Worm (Caenorhabditis elegans) whole organism, young adult: ENCODE measurements around the gene C25F6.6.
A peak's percentile ranks its signal among the peaks of the same experiment; 100 is the strongest.

ENCODE experiments used
- B0019.2 ChIP-seq: fragments of 200-800 bp; sonication (Bioruptor generic); conservative IDR thresholded peaks from 2 replicates; pipeline ENCODE4 v1.3.6; 2022; ENCODE audit warnings: missing genetic modification reagents, missing genetic modification characterization, missing compliant biosample characterization
- B0261.1 ChIP-seq: sonication (generic microtip); optimal IDR thresholded peaks from 2 replicates; lab custom pipeline; 2016; ENCODE audit warnings: mild to moderate bottlenecking, missing genetic modification characterization, moderate library complexity, missing compliant biosample characterization
- B0336.3 ChIP-seq: fragments of 200-800 bp; sonication (Bioruptor generic); IDR thresholded peaks from 2 replicates; pipeline ENCODE4 v1.3.6; 2022; ENCODE audit warnings: missing genetic modification characterization, missing compliant biosample characterization
- F23B12.7 ChIP-seq: sonication (generic microtip); optimal IDR thresholded peaks from 2 replicates; lab custom pipeline; 2017; ENCODE audit warnings: missing genetic modification characterization, mild to moderate bottlenecking, missing compliant biosample characterization, antibody characterized with exemption, moderate library complexity; ENCODE audit not compliant: insufficient read depth
- F55B11.4 ChIP-seq: sonication (generic microtip); optimal IDR thresholded peaks from 2 replicates; lab custom pipeline; 2016; ENCODE audit warnings: missing compliant biosample characterization, missing genetic modification characterization, borderline replicate concordance; ENCODE audit not compliant: insufficient read depth
- F57A8.1 ChIP-seq: fragments of 200-800 bp; sonication (Bioruptor generic); optimal IDR thresholded peaks from 2 replicates; lab custom pipeline; 2018; ENCODE audit warnings: mild to moderate bottlenecking, missing genetic modification characterization, moderate library complexity, missing compliant biosample characterization
- F57C9.4 ChIP-seq: sonication (generic microtip); optimal IDR thresholded peaks from 2 replicates; lab custom pipeline; 2017; ENCODE audit warnings: mild to moderate bottlenecking, missing genetic modification characterization, missing compliant biosample characterization
- T26A5.8 ChIP-seq: sonication (generic microtip); optimal IDR thresholded peaks from 2 replicates; lab custom pipeline; 2016; ENCODE audit warnings: missing genetic modification characterization, missing compliant biosample characterization
- Y95B8A.8 ChIP-seq: fragments of 200-800 bp; sonication (Bioruptor generic); IDR thresholded peaks from 2 replicates; pipeline ENCODE4 v1.3.6; 2022; ENCODE audit warnings: missing genetic modification reagents, missing genetic modification characterization, missing compliant biosample characterization
- ZK185.1 ChIP-seq: sonication (generic microtip); optimal IDR thresholded peaks from 2 replicates; lab custom pipeline; 2016; ENCODE audit warnings: mild to moderate bottlenecking, missing genetic modification characterization, missing compliant biosample characterization; ENCODE audit not compliant: poor library complexity, severe bottlenecking
- aptf-3 ChIP-seq: fragments of 200-800 bp; sonication (Bioruptor generic); IDR thresholded peaks from 2 replicates; pipeline ENCODE4 v1.3.6; 2022; ENCODE audit warnings: missing genetic modification characterization, missing compliant biosample characterization
- cebp-2 ChIP-seq: fragments of 200-800 bp; sonication (Bioruptor generic); IDR thresholded peaks from 2 replicates; pipeline ENCODE4 v1.3.6; 2022; ENCODE audit warnings: missing genetic modification characterization, missing compliant biosample characterization
- ceh-58 ChIP-seq: fragments of 200-800 bp; sonication (Bioruptor generic); IDR thresholded peaks from 2 replicates; pipeline ENCODE4 v1.3.6; 2022; ENCODE audit warnings: missing genetic modification characterization, missing compliant biosample characterization
- ceh-79 ChIP-seq: sonication (generic microtip); optimal IDR thresholded peaks from 2 replicates; lab custom pipeline; 2017; ENCODE audit warnings: mild to moderate bottlenecking, missing genetic modification characterization, missing compliant biosample characterization
- chd-7 ChIP-seq: sonication (generic microtip); optimal IDR thresholded peaks from 2 replicates; lab custom pipeline; 2016; ENCODE audit warnings: mild to moderate bottlenecking, missing genetic modification characterization, moderate library complexity, missing compliant biosample characterization
- dox-1 ChIP-seq: fragments of 200-800 bp; sonication (Bioruptor generic); IDR thresholded peaks from 2 replicates; pipeline ENCODE4 v1.3.6; 2022; ENCODE audit warnings: missing genetic modification reagents, missing genetic modification characterization, missing compliant biosample characterization
- dpl-1 ChIP-seq: fragments of 150-350 bp; optimal IDR thresholded peaks from 2 replicates; lab custom pipeline; 2014; ENCODE audit warnings: missing biosample characterization, missing genetic modification reagents, missing genetic modification characterization
- ekl-4 ChIP-seq: fragments of 200-800 bp; sonication (Bioruptor generic); IDR thresholded peaks from 2 replicates; pipeline ENCODE4 v1.3.6; 2022; ENCODE audit warnings: missing genetic modification reagents, missing genetic modification characterization, missing compliant biosample characterization
- gei-17 ChIP-seq: fragments of 200-800 bp; sonication (Bioruptor generic); optimal IDR thresholded peaks from 2 replicates; lab custom pipeline; 2018; ENCODE audit warnings: mild to moderate bottlenecking, missing genetic modification characterization, missing compliant biosample characterization
- him-1 ChIP-seq: sonication (generic microtip); optimal IDR thresholded peaks from 2 replicates; lab custom pipeline; 2016; ENCODE audit warnings: missing genotype, missing genetic modification reagents, missing genetic modification characterization, missing compliant biosample characterization
- hlh-12 ChIP-seq: sonication (generic microtip); optimal IDR thresholded peaks from 2 replicates; lab custom pipeline; 2016; ENCODE audit warnings: missing genetic modification characterization, missing compliant biosample characterization
- hlh-26 ChIP-seq: fragments of 200-800 bp; sonication (Bioruptor generic); conservative IDR thresholded peaks from 2 replicates; pipeline ENCODE4 v1.3.6; 2022; ENCODE audit warnings: missing genetic modification reagents, missing genetic modification characterization, missing compliant biosample characterization
- hmg-1.2 ChIP-seq: fragments of 200-800 bp; sonication (Bioruptor generic); IDR thresholded peaks from 2 replicates; pipeline ENCODE4 v1.3.6; 2022; ENCODE audit warnings: missing genetic modification reagents, missing genetic modification characterization, missing compliant biosample characterization
- hrde-1 ChIP-seq: sonication (generic microtip); optimal IDR thresholded peaks from 2 replicates; lab custom pipeline; 2016; ENCODE audit warnings: missing genetic modification characterization, mild to moderate bottlenecking, missing compliant biosample characterization, moderate library complexity, missing genotype, missing genetic modification reagents, borderline replicate concordance
- let-526 ChIP-seq: fragments of 200-800 bp; sonication (Bioruptor generic); IDR thresholded peaks from 2 replicates; pipeline ENCODE4 v1.3.6; 2022; ENCODE audit warnings: missing genetic modification reagents, missing genetic modification characterization, missing compliant biosample characterization
- lin-35 ChIP-seq, 3 experiments: fragments of 150-350 bp in 2 of 3; sonication (generic microtip) in 1 of 3; optimal IDR thresholded peaks; 2 replicates each; lab custom pipeline; 2014 to 2018; ENCODE audit warnings: missing biosample characterization in 3 of 3, missing genetic modification characterization in 3 of 3, missing genetic modification reagents in 3 of 3
- lsl-1 ChIP-seq: fragments of 200-800 bp; sonication (Bioruptor generic); optimal IDR thresholded peaks from 2 replicates; lab custom pipeline; 2018; ENCODE audit warnings: mild to moderate bottlenecking, missing genetic modification characterization, moderate library complexity, missing compliant biosample characterization
- lsy-27 ChIP-seq: sonication (generic microtip); optimal IDR thresholded peaks from 2 replicates; lab custom pipeline; 2017; ENCODE audit warnings: missing genetic modification characterization, mild to moderate bottlenecking, missing compliant biosample characterization, antibody characterized with exemption, missing genotype, borderline replicate concordance; ENCODE audit not compliant: insufficient read depth
- mel-28 ChIP-seq: sonication (generic microtip); optimal IDR thresholded peaks from 2 replicates; lab custom pipeline; 2016; ENCODE audit warnings: borderline replicate concordance, mild to moderate bottlenecking, missing genetic modification characterization, missing compliant biosample characterization
- nfya-2 ChIP-seq: fragments of 200-800 bp; sonication (Bioruptor generic); IDR thresholded peaks from 2 replicates; pipeline ENCODE4 v1.3.6; 2022; ENCODE audit warnings: missing genetic modification reagents, missing genetic modification characterization, missing compliant biosample characterization
- nhr-120 ChIP-seq: fragments of 200-800 bp; sonication (Bioruptor generic); IDR thresholded peaks from 2 replicates; pipeline ENCODE4 v1.3.6; 2022; ENCODE audit warnings: missing genetic modification characterization, missing compliant biosample characterization
- nhr-27 ChIP-seq: fragments of 200-800 bp; sonication (Bioruptor generic); optimal IDR thresholded peaks from 2 replicates; lab custom pipeline; 2018; ENCODE audit warnings: mild to moderate bottlenecking, missing genetic modification characterization, moderate library complexity, missing compliant biosample characterization
- nhr-90 ChIP-seq: sonication (generic microtip); optimal IDR thresholded peaks from 2 replicates; lab custom pipeline; 2016; ENCODE audit warnings: missing genotype, mild to moderate bottlenecking, missing genetic modification characterization, missing compliant biosample characterization
- pha-4 ChIP-seq: fragments of 150-350 bp; sonication (generic microtip); optimal IDR thresholded peaks from 2 replicates; lab custom pipeline; 2014; ENCODE audit warnings: missing biosample characterization, missing genetic modification reagents, missing genetic modification characterization
- repo-1 ChIP-seq: sonication (generic microtip); optimal IDR thresholded peaks from 2 replicates; lab custom pipeline; 2017; ENCODE audit warnings: mild to moderate bottlenecking, missing genetic modification characterization, missing compliant biosample characterization
- sea-2 ChIP-seq: fragments of 200-800 bp; sonication (Bioruptor generic); IDR thresholded peaks from 2 replicates; pipeline ENCODE4 v1.3.6; 2022; ENCODE audit warnings: missing genetic modification characterization, missing compliant biosample characterization
- snpc-1.3 ChIP-seq: sonication (generic microtip); optimal IDR thresholded peaks from 2 replicates; lab custom pipeline; 2017; ENCODE audit warnings: missing genetic modification characterization, mild to moderate bottlenecking, missing compliant biosample characterization, antibody characterized with exemption, moderate library complexity, missing genotype, missing genetic modification reagents; ENCODE audit not compliant: insufficient read depth
- tbx-9 ChIP-seq: sonication (generic microtip); optimal IDR thresholded peaks from 2 replicates; lab custom pipeline; 2016; ENCODE audit warnings: borderline replicate concordance, missing genetic modification characterization, inconsistent platforms, missing compliant biosample characterization
- tlf-1 ChIP-seq: fragments of 200-800 bp; sonication (Bioruptor generic); optimal IDR thresholded peaks from 2 replicates; lab custom pipeline; 2018; ENCODE audit warnings: mild to moderate bottlenecking, missing genetic modification characterization, missing compliant biosample characterization
- unc-130 ChIP-seq: sonication (generic microtip); optimal IDR thresholded peaks from 2 replicates; lab custom pipeline; 2016; ENCODE audit warnings: missing genetic modification reagents, missing genetic modification characterization, missing compliant biosample characterization
- zfh-2 ChIP-seq: fragments of 200-800 bp; sonication (Bioruptor generic); conservative IDR thresholded peaks from 2 replicates; pipeline ENCODE4 v1.3.6; 2022; ENCODE audit warnings: missing genetic modification reagents, missing genetic modification characterization, missing compliant biosample characterization
- zim-3 ChIP-seq: sonication (generic microtip); optimal IDR thresholded peaks from 2 replicates; lab custom pipeline; 2017; ENCODE audit warnings: mild to moderate bottlenecking, missing genetic modification characterization, moderate library complexity, missing compliant biosample characterization
- ztf-18 ChIP-seq: sonication (generic microtip); optimal IDR thresholded peaks from 2 replicates; lab custom pipeline; 2016; ENCODE audit warnings: missing genotype, mild to moderate bottlenecking, missing genetic modification characterization, missing compliant biosample characterization
- ztf-6 ChIP-seq: fragments of 200-800 bp; sonication (Bioruptor generic); IDR thresholded peaks from 2 replicates; pipeline ENCODE4 v1.3.6; 2022; ENCODE audit warnings: missing genetic modification reagents, missing genetic modification characterization, missing compliant biosample characterization

Gene C25F6.6

DNA sequence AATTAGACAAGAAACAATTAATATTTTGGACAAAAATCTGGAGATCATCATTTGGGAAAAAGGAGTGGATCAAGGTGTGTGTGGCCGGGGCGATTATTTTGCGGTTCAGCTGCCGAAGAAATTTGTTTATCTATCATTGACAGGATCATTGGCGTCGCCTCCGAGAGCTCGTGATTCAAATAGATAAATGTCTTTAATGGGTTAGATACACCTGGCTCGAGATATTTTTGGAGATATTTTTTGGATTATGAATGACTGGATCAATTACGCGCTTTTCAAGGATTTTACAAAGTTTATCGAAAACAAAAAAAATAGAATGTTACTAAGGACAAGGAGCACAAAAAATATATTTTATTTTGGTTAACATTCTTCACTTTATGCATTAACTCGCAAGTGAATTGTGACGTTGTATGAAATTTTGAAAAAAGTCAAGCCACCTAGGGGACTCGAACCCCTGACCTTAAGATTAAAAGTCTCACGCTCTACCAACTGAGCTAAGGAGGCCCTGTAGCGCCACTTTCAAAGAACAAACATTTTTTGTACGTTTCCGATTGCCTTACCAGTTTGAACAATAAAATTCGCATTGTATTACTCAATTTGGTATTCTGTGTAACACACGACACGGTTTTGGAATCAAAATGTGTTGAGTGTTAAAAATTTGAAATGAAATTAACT lies at the start of gene C25F6.6 (continued):
- TF ChIP-seq sea-2 (no peak), him-1 (tag; lab: Kevin White, UChicago) (peak; percentile 90), tlf-1 (GFP tag; lab: Kevin White, UChicago) (no peak), dpl-1 (GFP tag; lab: Kevin White, UChicago) (no peak), nhr-27 (tag; lab: Kevin White, UChicago) (no peak), gei-17 (no peak), dox-1 (GFP tag; lab: Robert Waterston, UW) (peak; percentile 77; the same call in 1 of the 2 replicates), hlh-26 (no peak), hlh-12 (tag; lab: Kevin White, UChicago) (no peak), hrde-1 (tag; lab: Kevin White, UChicago) (no peak), mel-28 (tag; lab: Kevin White, UChicago) (no peak), ceh-58 (GFP tag; lab: Robert Waterston, UW) (no peak), F23B12.7 (peak; percentile 64), unc-130 (GFP tag; lab: Kevin White, UChicago) (no peak), let-526 (GFP tag; lab: Robert Waterston, UW) (no peak), chd-7 (tag; lab: Kevin White, UChicago) (no peak), ZK185.1 (peak; percentile 37), hmg-1.2 (no peak; the same call in none of the 2 replicates), tbx-9 (tag; lab: Kevin White, UChicago) (no peak), F55B11.4 (tag; lab: Kevin White, UChicago) (no peak), B0261.1 (peak; percentile 80), ztf-18 (tag; lab: Kevin White, UChicago) (peak; percentile 43), pha-4 (tag; lab: Kevin White, UChicago) (no peak), aptf-3 (GFP tag; lab: Robert Waterston, UW) (no peak), B0019.2 (no peak), lin-35 (GFP tag; optimal IDR thresholded peaks at IDR 0.05; lab: Kevin White, UChicago) (no peak), lsy-27 (tag; lab: Kevin White, UChicago) (peak; percentile 66), T26A5.8 (no peak), cebp-2 (GFP tag; lab: Robert Waterston, UW) (no peak), ztf-6 (GFP tag; lab: Robert Waterston, UW) (no peak), zim-3 (no peak)
- TF ChIP-seq, all 124 proteins: peak for 30

ce11 chrX:5492820-5493382 lies 42.3 kb upstream of the C25F6.6 start, which contains the start of the genes bus-8A and bus-8B:
Gene bus-8A, plus strand, starts transcription at chrX:5492915.
Gene bus-8B, plus strand, starts transcription at chrX:5493332.
- TF ChIP-seq nfya-2 (no peak), zfh-2 (GFP tag; lab: Robert Waterston, UW) (0 out of 2 replicates have a peak, but pooled peaks have one; percentile 34), ztf-6 (GFP tag; lab: Robert Waterston, UW) (no peak), nhr-90 (tag; lab: Kevin White, UChicago) (no peak), ekl-4 (no peak)

DNA sequence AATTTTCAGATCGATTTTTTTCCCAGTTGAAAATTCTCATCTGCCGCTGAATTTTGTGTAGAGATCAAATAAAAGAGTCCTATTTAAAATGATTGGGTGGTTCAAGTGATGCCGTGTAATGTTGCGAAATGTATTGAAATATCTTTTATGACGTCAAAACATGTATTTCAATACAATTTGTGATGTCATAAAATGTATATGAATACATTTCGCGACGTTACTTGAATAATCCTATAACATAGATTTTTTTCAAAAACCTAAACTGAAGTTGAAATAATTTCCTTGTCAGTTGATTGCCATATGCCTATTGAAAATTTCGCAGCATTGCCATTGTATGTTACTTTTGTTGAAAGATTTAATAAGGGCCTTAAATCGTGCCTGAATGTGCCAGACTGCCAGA lies 38.9 kb upstream of the C25F6.6 start, which contains the start of gene F55D1.1:
Gene F55D1.1, plus strand, starts transcription at position 301 of the 400 bp plus-strand sequence.
- TF ChIP-seq F23B12.7 (no peak), Y95B8A.8 (GFP tag; lab: Robert Waterston, UW) (no peak), F57C9.4 (tag; lab: Kevin White, UChicago) (no peak), nhr-120 (no peak), nfya-2 (no peak), nhr-27 (tag; lab: Kevin White, UChicago) (no peak), repo-1 (tag; lab: Kevin White, UChicago) (no peak), dpl-1 (GFP tag; lab: Kevin White, UChicago) (no peak), B0336.3 (GFP tag; lab: Robert Waterston, UW) (no peak), snpc-1.3 (tag; lab: Kevin White, UChicago) (no peak), lin-35 (GFP tag; optimal IDR thresholded peaks at IDR 0.05; lab: Kevin White, UChicago) (no peak), ceh-79 (no peak), lsl-1 (GFP tag; lab: Kevin White, UChicago) (no peak), ceh-58 (GFP tag; lab: Robert Waterston, UW) (no peak), F57A8.1 (GFP tag; lab: Kevin White, UChicago) (no peak), nhr-90 (tag; lab: Kevin White, UChicago) (no peak)
